Worm (Caenorhabditis elegans) whole organism, mixed stage, embryonic: ENCODE results near the gene ZK105.14.

ENCODE experiments used
- M03D4.4 ChIP-seq: sonication (generic microtip); optimal IDR thresholded peaks from 2 replicates; lab custom pipeline; 2017; ENCODE audit warnings: mild to moderate bottlenecking, missing genetic modification characterization, missing compliant biosample characterization
- bed-3 ChIP-seq: fragments of 200-800 bp; sonication (Bioruptor generic); optimal IDR thresholded peaks from 3 replicates; lab custom pipeline; 2018; ENCODE audit warnings: mild to moderate bottlenecking, missing genetic modification characterization, moderate library complexity, missing compliant biosample characterization
- ceh-39 ChIP-seq: fragments of 150-350 bp; optimal IDR thresholded peaks from 2 replicates; lab custom pipeline; 2014; ENCODE audit warnings: missing biosample characterization, missing genetic modification characterization
- elt-1 ChIP-seq: sonication (generic microtip); optimal IDR thresholded peaks from 2 replicates; lab custom pipeline; 2017; ENCODE audit warnings: missing genetic modification characterization, mild to moderate bottlenecking, missing compliant biosample characterization, antibody characterized with exemption, moderate library complexity, borderline replicate concordance; ENCODE audit not compliant: insufficient read depth
- lin-13 ChIP-seq: fragments of 150-350 bp; optimal IDR thresholded peaks from 2 replicates; lab custom pipeline; 2014; ENCODE audit warnings: missing biosample characterization, missing genetic modification characterization
- mls-2 ChIP-seq: sonication (generic microtip); optimal IDR thresholded peaks from 2 replicates; lab custom pipeline; 2016; ENCODE audit warnings: mild to moderate bottlenecking, missing genetic modification characterization, moderate library complexity, missing compliant biosample characterization
- nhr-12 ChIP-seq: fragments of 150-350 bp; optimal IDR thresholded peaks from 2 replicates; lab custom pipeline; 2014; ENCODE audit warnings: missing biosample characterization, missing genetic modification characterization
- nhr-237 ChIP-seq: fragments of 150-350 bp; optimal IDR thresholded peaks from 2 replicates; lab custom pipeline; 2014; ENCODE audit warnings: missing biosample characterization, missing genetic modification characterization
- pha-4 ChIP-seq: fragments of 150-350 bp; optimal IDR thresholded peaks from 2 replicates; lab custom pipeline; 2018; ENCODE audit warnings: missing biosample characterization, missing genetic modification reagents, missing genetic modification characterization
- unc-39 ChIP-seq: fragments of 150-350 bp; optimal IDR thresholded peaks from 2 replicates; lab custom pipeline; 2014; ENCODE audit warnings: missing biosample characterization, missing genetic modification characterization
- unc-62 ChIP-seq: fragments of 150-350 bp; optimal IDR thresholded peaks from 2 replicates; lab custom pipeline; 2014; ENCODE audit warnings: missing biosample characterization, missing genetic modification reagents, missing genetic modification characterization
- ztf-11 ChIP-seq: fragments of 150-350 bp; optimal IDR thresholded peaks from 2 replicates; lab custom pipeline; 2014; ENCODE audit warnings: missing biosample characterization, missing genetic modification characterization

ce11 chrV:7730488-7730887 is 8.6 kb upstream of the ZK105.14 start:
- TF ChIP-seq unc-62 (GFP tag; lab: Kevin White, UChicago) (no peak), unc-39 (tag; lab: Kevin White, UChicago) (no peak), elt-1 (tag; lab: Kevin White, UChicago) (no peak), nhr-237 (no peak), pha-4 (tag; lab: Kevin White, UChicago) (no peak), ceh-39 (tag; lab: Kevin White, UChicago) (no peak), bed-3 (GFP tag; lab: Kevin White, UChicago) (no peak), ztf-11 (tag; lab: Kevin White, UChicago) (no peak), lin-13 (tag; lab: Kevin White, UChicago) (no peak), M03D4.4 (tag; lab: Kevin White, UChicago) (no peak), nhr-12 (tag; lab: Kevin White, UChicago) (no peak), mls-2 (tag; lab: Kevin White, UChicago) (peak; percentile 39)
